Worm (Caenorhabditis elegans) whole organism, mixed stage, embryonic: Measurements from ENCODE around the gene C10G8.2.

Experiments used
- M03D4.4 ChIP-seq: sonication (generic microtip); optimal IDR thresholded peaks from 2 replicates; lab custom pipeline; 2017; ENCODE audit warnings: mild to moderate bottlenecking, missing genetic modification characterization, missing compliant biosample characterization
- blmp-1 ChIP-seq: fragments of 150-350 bp; optimal IDR thresholded peaks from 2 replicates; lab custom pipeline; 2014; ENCODE audit warnings: missing biosample characterization, missing genetic modification characterization
- ceh-39 ChIP-seq: fragments of 150-350 bp; optimal IDR thresholded peaks from 2 replicates; lab custom pipeline; 2014; ENCODE audit warnings: missing biosample characterization, missing genetic modification characterization
- ceh-83 ChIP-seq: fragments of 200-800 bp; sonication (Bioruptor generic); optimal IDR thresholded peaks from 2 replicates; lab custom pipeline; 2018; ENCODE audit warnings: mild to moderate bottlenecking, missing genetic modification characterization, missing compliant biosample characterization
- ces-1 ChIP-seq: fragments of 150-350 bp; optimal IDR thresholded peaks from 2 replicates; lab custom pipeline; 2014; ENCODE audit warnings: missing biosample characterization, missing genetic modification reagents, missing genetic modification characterization
- cnd-1 ChIP-seq: fragments of 200-800 bp; sonication (Bioruptor generic); optimal IDR thresholded peaks from 2 replicates; lab custom pipeline; 2018; ENCODE audit warnings: mild to moderate bottlenecking, missing genetic modification characterization, missing compliant biosample characterization
- drap-1 ChIP-seq: fragments of 200-800 bp; sonication (Bioruptor generic); optimal IDR thresholded peaks from 3 replicates; lab custom pipeline; 2018; ENCODE audit warnings: mild to moderate bottlenecking, missing genetic modification characterization, missing compliant biosample characterization
- elt-3 ChIP-seq: fragments of 150-350 bp; optimal IDR thresholded peaks from 2 replicates; lab custom pipeline; 2014; ENCODE audit warnings: missing biosample characterization, missing genetic modification characterization
- flh-1 ChIP-seq: fragments of 200-800 bp; sonication (Bioruptor generic); optimal IDR thresholded peaks from 2 replicates; lab custom pipeline; 2018; ENCODE audit warnings: mild to moderate bottlenecking, missing genetic modification characterization, moderate library complexity, missing compliant biosample characterization
- ham-2 ChIP-seq: fragments of 200-800 bp; sonication (Bioruptor generic); optimal IDR thresholded peaks from 2 replicates; lab custom pipeline; 2018; ENCODE audit warnings: mild to moderate bottlenecking, missing genetic modification characterization, missing compliant biosample characterization
- hlh-1 ChIP-seq: fragments of 150-350 bp; optimal IDR thresholded peaks from 2 replicates; lab custom pipeline; 2014; ENCODE audit warnings: missing biosample characterization, missing genetic modification reagents, missing genetic modification characterization
- lin-13 ChIP-seq: fragments of 150-350 bp; optimal IDR thresholded peaks from 2 replicates; lab custom pipeline; 2014; ENCODE audit warnings: missing biosample characterization, missing genetic modification characterization
- lin-32 ChIP-seq: fragments of 200-800 bp; sonication (Bioruptor generic); optimal IDR thresholded peaks from 2 replicates; lab custom pipeline; 2018; ENCODE audit warnings: mild to moderate bottlenecking, missing genetic modification characterization, missing compliant biosample characterization
- lsy-2 ChIP-seq: fragments of 150-350 bp; optimal IDR thresholded peaks from 2 replicates; lab custom pipeline; 2014; ENCODE audit warnings: missing biosample characterization, missing genetic modification characterization
- mep-1 ChIP-seq: fragments of 150-350 bp; optimal IDR thresholded peaks from 2 replicates; lab custom pipeline; 2017; ENCODE audit warnings: missing biosample characterization, missing genetic modification reagents, missing genetic modification characterization, inconsistent platforms
- mls-2 ChIP-seq: sonication (generic microtip); optimal IDR thresholded peaks from 2 replicates; lab custom pipeline; 2016; ENCODE audit warnings: mild to moderate bottlenecking, missing genetic modification characterization, moderate library complexity, missing compliant biosample characterization
- nhr-12 ChIP-seq: fragments of 150-350 bp; optimal IDR thresholded peaks from 2 replicates; lab custom pipeline; 2014; ENCODE audit warnings: missing biosample characterization, missing genetic modification characterization
- nhr-2 ChIP-seq: fragments of 150-350 bp; optimal IDR thresholded peaks from 2 replicates; lab custom pipeline; 2014; ENCODE audit warnings: missing biosample characterization, missing genetic modification characterization
- nhr-237 ChIP-seq: fragments of 150-350 bp; optimal IDR thresholded peaks from 2 replicates; lab custom pipeline; 2014; ENCODE audit warnings: missing biosample characterization, missing genetic modification characterization
- nhr-28 ChIP-seq: fragments of 150-350 bp; optimal IDR thresholded peaks from 2 replicates; lab custom pipeline; 2014; ENCODE audit warnings: missing biosample characterization, missing genetic modification characterization
- nhr-76 ChIP-seq: sonication (generic microtip); optimal IDR thresholded peaks from 2 replicates; lab custom pipeline; 2017; ENCODE audit warnings: missing biosample characterization, missing genetic modification characterization
- pha-4 ChIP-seq: fragments of 150-350 bp; optimal IDR thresholded peaks from 2 replicates; lab custom pipeline; 2018; ENCODE audit warnings: missing biosample characterization, missing genetic modification reagents, missing genetic modification characterization
- snpc-4 ChIP-seq: fragments of 150-350 bp; optimal IDR thresholded peaks from 2 replicates; lab custom pipeline; 2014; ENCODE audit warnings: missing biosample characterization, missing genetic modification characterization
- sptf-1 ChIP-seq: sonication (generic microtip); optimal IDR thresholded peaks from 2 replicates; lab custom pipeline; 2017; ENCODE audit warnings: mild to moderate bottlenecking, missing genetic modification characterization, moderate library complexity, missing compliant biosample characterization
- tbx-8 ChIP-seq: fragments of 200-800 bp; sonication (Bioruptor generic); optimal IDR thresholded peaks from 2 replicates; lab custom pipeline; 2018; ENCODE audit warnings: mild to moderate bottlenecking, missing genetic modification characterization, moderate library complexity, missing compliant biosample characterization
- unc-62 ChIP-seq: fragments of 150-350 bp; optimal IDR thresholded peaks from 2 replicates; lab custom pipeline; 2014; ENCODE audit warnings: missing biosample characterization, missing genetic modification reagents, missing genetic modification characterization
- zip-8 ChIP-seq: fragments of 150-350 bp; optimal IDR thresholded peaks from 2 replicates; lab custom pipeline; 2014; ENCODE audit warnings: missing biosample characterization, missing genetic modification characterization

C10G8.2 gene

DNA sequence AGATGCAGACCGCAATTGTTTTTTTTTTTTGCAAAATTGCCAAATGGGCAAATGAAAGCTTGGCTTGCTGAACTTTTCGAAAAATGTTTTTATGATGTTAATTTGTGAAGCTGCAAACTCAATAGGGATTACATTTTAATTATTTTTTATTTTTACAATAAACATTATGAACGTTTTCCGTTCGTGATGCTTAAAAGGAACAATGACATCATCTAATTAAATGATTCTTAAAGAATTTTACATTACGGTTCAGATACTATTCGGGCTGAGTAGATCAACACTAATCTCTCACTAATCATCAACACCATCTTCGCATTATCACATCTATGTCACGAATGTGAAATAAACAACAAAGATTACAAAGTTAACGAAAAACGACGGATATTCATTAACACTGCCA, 1.8 kb upstream of the C10G8.2 start, which contains the start of gene C10G8.3:
C10G8.3 (plus strand) TSS at position 301 of the 400 bp plus-strand sequence.
- no peak for TF ChIP-seq sptf-1
- no peak for TF ChIP-seq mep-1 (tag; lab: Kevin White, UChicago)
- TF ChIP-seq snpc-4 (tag; lab: Kevin White, UChicago), result no peak
- no peak for TF ChIP-seq lin-13 (tag; lab: Kevin White, UChicago)
- TF ChIP-seq nhr-237 (tag; lab: Kevin White, UChicago), result no peak
- TF ChIP-seq, all 35 proteins: peak for 0

DNA sequence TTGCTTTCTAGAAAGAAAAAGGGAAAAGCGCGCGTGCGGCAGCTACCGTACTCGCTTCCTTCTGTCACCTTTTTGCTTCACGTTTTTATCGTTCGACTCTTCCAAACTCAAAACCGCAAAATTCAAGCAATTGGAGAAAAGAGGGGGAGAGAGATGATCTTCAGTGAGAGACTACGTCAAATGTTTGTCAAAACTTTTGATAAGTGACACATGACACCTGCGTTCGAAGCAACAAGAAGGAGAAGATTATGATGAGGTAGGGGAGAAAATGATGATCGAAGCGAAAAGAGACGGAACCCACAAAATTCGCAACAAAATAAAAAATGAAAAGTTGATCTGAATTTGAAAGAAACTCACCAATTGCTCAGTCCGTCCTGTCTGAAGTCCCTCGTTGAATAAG, 4.1 kb downstream of the C10G8.2 start:
- peak; percentile 80 for TF ChIP-seq unc-62 (GFP tag; lab: Kevin White, UChicago)
- TF ChIP-seq elt-3 (tag; lab: Kevin White, UChicago), result no peak
- peak; percentile 41 for TF ChIP-seq hlh-1 (tag; lab: Kevin White, UChicago)
- no peak for TF ChIP-seq snpc-4 (tag; lab: Kevin White, UChicago)
- TF ChIP-seq ceh-83 (GFP tag; lab: Kevin White, UChicago), result no peak
- no peak for TF ChIP-seq ces-1 (GFP tag; lab: Kevin White, UChicago)
- no peak for TF ChIP-seq mep-1 (tag; lab: Kevin White, UChicago)
- TF ChIP-seq, all 35 proteins: peak for 2

ce11 chrV:5319477-5319876, 5.3 kb downstream of the C10G8.2 start, which contains the start of gene ceh-34:
ceh-34 (minus strand) TSS chrV:5319577.
- TF ChIP-seq pha-4 (tag; lab: Kevin White, UChicago) (no peak), lin-32 (GFP tag; lab: Kevin White, UChicago) (no peak), drap-1 (GFP tag; lab: Kevin White, UChicago) (no peak), ces-1 (GFP tag; lab: Kevin White, UChicago) (no peak), flh-1 (GFP tag; lab: Kevin White, UChicago) (no peak), elt-3 (tag; lab: Kevin White, UChicago) (no peak), blmp-1 (tag; lab: Kevin White, UChicago) (no peak), nhr-76 (no peak), mls-2 (tag; lab: Kevin White, UChicago) (no peak), nhr-12 (tag; lab: Kevin White, UChicago) (no peak), mep-1 (tag; lab: Kevin White, UChicago) (no peak)

DNA sequence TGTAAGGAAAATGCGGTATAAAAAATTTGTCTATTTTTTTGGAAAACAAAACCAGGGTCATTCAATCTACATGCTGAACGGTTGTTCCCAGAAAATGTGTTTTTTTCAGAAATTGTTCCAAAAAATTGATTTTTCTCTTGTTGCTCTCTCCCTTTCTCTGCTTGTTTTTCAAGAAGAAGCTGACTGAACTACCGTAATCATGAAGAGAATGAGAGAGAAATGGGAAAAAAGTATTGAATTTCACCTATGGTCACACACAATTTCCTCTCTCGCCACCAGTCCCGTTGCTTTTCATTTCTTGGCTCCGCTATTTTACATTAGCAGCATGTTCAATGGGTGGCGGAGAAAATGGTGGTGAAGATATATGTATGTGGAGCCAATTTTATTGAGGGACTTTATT, 8.6 kb downstream of the C10G8.2 start:
- TF ChIP-seq ceh-83 (GFP tag; lab: Kevin White, UChicago), result no peak
- TF ChIP-seq hlh-1 (tag; lab: Kevin White, UChicago), result no peak
- no peak for TF ChIP-seq M03D4.4 (tag; lab: Kevin White, UChicago)
- no peak for TF ChIP-seq blmp-1 (tag; lab: Kevin White, UChicago)
- TF ChIP-seq lsy-2 (tag; lab: Kevin White, UChicago), result no peak
- TF ChIP-seq mls-2 (tag; lab: Kevin White, UChicago), result no peak
- TF ChIP-seq nhr-2 (tag; lab: Kevin White, UChicago), result no peak
- TF ChIP-seq unc-62 (GFP tag; lab: Kevin White, UChicago), result no peak
- TF ChIP-seq ham-2 (GFP tag; lab: Kevin White, UChicago), result no peak
- no peak for TF ChIP-seq ceh-39 (tag; lab: Kevin White, UChicago)
- no peak for TF ChIP-seq cnd-1 (tag; lab: Kevin White, UChicago)
- no peak for TF ChIP-seq mep-1 (tag; lab: Kevin White, UChicago)
- no peak for TF ChIP-seq tbx-8 (GFP tag; lab: Kevin White, UChicago)
- no peak for TF ChIP-seq nhr-28

- TF ChIP-seq pha-4 (tag; lab: Kevin White, UChicago) (no peak), lin-32 (GFP tag; lab: Kevin White, UChicago) (no peak), zip-8 (peak; percentile 32), blmp-1 (tag; lab: Kevin White, UChicago) (no peak)
These were observed 10.4 kb downstream of the C10G8.2 start, which contains the start of gene ceh-33 for ce11 chrV:5324566-5324965. ceh-33 (minus strand) TSS chrV:5324666.

ce11 chrV:5328314-5328713, 14.1 kb downstream of the C10G8.2 start, which contains the start of gene C10G8.8:
C10G8.8 (minus strand) TSS chrV:5328414.
- TF ChIP-seq tbx-8 (GFP tag; lab: Kevin White, UChicago) (no peak), M03D4.4 (tag; lab: Kevin White, UChicago) (no peak), drap-1 (GFP tag; lab: Kevin White, UChicago) (no peak)
